Fruit fly (Drosophila melanogaster) S2 (cell line): ENCODE results near the gene ct.

ENCODE experiments used
- CG8478 ChIP-seq: fragments of >200 bp; optimal IDR thresholded peaks from 2 replicates; lab custom pipeline; 2018
- CTCF ChIP-seq, 2 experiments: fragments of >200 bp; optimal IDR thresholded peaks; 2 replicates each; lab custom pipeline; 2018

The ct gene

dm6 chrX:7666613-7667202 is 58.5 kb downstream of the ct start:
- TF ChIP-seq CTCF (optimal IDR thresholded peaks at IDR 0.05; lab: Kevin White, UChicago): no peak
- no peak for TF ChIP-seq CG8478 (lab: Kevin White, UChicago)

DNA sequence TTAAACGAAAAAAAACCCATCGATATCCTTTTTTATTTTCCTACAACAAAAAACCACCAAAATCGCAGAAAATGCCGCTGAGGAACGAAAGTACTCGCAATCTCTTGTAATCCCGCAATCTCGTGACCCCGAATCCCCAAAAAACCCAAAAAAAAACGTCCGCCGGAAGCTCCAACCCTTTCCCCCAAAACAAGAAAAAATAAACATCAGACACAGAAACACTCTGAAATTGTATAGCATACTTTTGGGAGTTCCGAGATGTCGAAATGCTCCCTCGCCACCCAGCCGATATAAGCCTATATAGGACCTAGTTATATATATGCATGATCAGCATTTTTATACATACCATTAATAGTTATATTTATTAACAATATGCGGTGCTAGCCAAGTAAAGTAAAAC is 68.6 kb downstream of the ct start:
- TF ChIP-seq CTCF (optimal IDR thresholded peaks at IDR 0.05; lab: Kevin White, UChicago): peak in 1 of 2 experiments; percentile 15
- no peak for TF ChIP-seq CG8478 (lab: Kevin White, UChicago)

dm6 chrX:7678824-7679223 is 70.6 kb downstream of the ct start:
- no peak for TF ChIP-seq CG8478 (lab: Kevin White, UChicago)
- peak; percentile 88 to 92 for TF ChIP-seq CTCF (optimal IDR thresholded peaks at IDR 0.05; lab: Kevin White, UChicago)

DNA sequence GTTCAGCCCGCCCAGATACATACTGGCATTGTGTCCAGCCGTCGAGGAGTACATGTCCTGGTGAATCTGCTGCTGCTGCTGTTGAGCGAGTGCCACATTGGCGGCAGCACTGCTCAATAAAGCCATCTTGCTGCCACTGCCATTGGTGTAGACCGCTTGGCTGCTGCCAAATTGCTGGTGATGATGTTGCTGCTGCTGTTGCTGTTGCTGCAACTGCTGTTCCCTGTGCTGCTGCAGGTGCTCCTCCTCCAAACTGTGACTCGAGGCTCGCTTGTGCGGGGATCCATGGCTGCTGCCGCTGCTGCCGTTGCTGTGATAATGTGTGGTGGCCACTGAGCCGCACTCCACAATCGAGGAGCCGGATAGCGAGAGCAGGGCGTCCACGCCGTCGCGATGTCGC is 77.8 kb downstream of the ct start:
- TF ChIP-seq CG8478 (lab: Kevin White, UChicago) (no peak), CTCF (optimal IDR thresholded peaks at IDR 0.05; lab: Kevin White, UChicago) (no peak)

DNA sequence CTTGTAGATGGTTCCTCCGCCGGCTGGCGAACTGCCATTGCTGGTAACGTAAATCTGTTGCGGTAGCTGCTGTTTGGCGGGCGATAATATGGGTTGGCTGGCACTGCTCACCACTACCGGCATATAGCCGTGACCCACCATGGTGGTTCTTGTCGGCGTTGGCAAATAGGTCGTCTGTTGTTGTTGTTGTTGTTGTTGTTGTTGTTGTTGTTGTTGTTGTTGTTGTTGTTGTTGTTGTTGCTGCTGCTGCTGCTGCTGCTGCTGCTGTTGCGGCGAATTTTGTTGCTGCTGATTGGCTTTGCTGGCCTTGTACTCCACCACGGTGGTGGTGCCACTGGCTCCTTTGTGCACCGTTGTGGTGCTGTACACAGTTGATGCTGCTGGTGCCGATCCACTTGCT is 80.6 kb downstream of the ct start:
- no peak for TF ChIP-seq CTCF (optimal IDR thresholded peaks at IDR 0.05; lab: Kevin White, UChicago)
- no peak for TF ChIP-seq CG8478 (lab: Kevin White, UChicago)

DNA sequence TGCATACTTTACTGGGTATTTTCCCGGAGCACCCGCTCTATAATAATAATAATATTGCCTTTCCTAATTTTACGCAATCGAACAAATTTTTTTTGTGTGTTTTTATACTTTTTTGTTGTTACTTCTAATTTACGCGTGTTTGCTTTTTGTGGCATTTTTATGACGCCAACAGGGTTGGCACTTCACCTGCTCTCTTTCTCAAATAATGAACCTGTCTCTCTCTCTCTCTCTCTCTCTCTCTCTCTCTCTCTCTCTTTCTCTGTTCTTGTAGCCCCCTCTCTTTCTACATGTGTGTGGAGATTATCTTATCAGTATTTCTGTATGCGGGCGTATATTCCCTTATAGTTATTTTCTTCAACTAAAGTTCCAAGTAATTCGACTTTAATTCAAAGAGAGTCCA is 82.5 kb downstream of the ct start:
- no peak for TF ChIP-seq CTCF (optimal IDR thresholded peaks at IDR 0.05; lab: Kevin White, UChicago)
- TF ChIP-seq CG8478 (lab: Kevin White, UChicago): no peak

DNA sequence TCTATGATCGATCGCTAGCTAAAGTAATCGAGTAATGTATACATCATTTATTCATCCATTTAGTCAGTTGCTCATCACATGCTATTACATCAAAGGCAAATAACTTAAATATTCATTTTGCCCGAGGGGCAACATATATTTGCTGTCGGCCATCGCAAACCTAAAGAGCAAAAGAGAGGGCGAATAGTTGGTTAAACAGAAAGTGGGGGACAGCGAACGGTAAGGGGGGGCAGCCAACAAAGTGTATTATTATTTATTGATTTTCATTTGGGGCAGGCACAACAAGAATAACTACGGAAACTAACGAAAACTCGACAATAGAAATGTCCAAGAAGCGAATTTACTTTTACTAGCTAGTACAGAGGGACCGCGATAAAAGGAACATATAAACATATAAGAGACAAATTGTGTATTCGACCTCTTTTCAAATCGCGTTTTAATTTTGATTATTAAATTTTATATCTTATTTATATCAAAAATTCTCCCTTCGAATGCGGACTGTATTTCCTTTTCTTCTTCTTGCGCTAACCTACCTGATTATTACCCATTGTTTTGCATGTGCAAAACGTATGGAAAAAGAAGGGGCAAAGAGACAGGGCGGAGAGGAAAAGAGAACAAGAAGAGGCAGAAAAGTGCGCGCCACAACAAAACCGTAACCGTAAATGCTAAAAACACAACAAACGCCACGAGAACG is 83.1 kb downstream of the ct start:
- TF ChIP-seq CG8478 (lab: Kevin White, UChicago) (no peak), CTCF (optimal IDR thresholded peaks at IDR 0.05; lab: Kevin White, UChicago) (no peak)

dm6 chrX:7691947-7692739 is 83.9 kb downstream of the ct start:
- TF ChIP-seq CTCF (optimal IDR thresholded peaks at IDR 0.05; lab: Kevin White, UChicago): no peak
- no peak for TF ChIP-seq CG8478 (lab: Kevin White, UChicago)

DNA sequence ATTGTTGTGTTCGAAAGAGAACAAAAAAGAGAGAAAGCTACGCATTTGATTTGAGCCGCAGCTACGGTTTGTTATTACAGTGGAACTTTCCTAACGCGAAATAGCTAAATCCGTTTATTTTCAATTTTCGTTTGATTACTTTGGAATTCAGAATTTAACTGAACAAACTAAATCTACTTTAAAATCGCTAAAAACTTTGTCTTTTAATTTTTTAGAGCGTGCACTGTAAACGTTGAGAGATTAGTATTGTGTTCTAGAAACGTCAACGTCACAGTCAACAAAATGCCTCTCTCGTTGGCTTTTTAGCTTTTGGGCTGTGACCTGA is 84.5 kb downstream of the ct start:
- TF ChIP-seq CTCF (optimal IDR thresholded peaks at IDR 0.05; lab: Kevin White, UChicago) (no peak), CG8478 (lab: Kevin White, UChicago) (no peak)

- TF ChIP-seq CTCF (optimal IDR thresholded peaks at IDR 0.05; lab: Kevin White, UChicago): no peak
- TF ChIP-seq CG8478 (lab: Kevin White, UChicago): no peak
These were observed 85.2 kb downstream of the ct start for dm6 chrX:7693423-7693822.

DNA sequence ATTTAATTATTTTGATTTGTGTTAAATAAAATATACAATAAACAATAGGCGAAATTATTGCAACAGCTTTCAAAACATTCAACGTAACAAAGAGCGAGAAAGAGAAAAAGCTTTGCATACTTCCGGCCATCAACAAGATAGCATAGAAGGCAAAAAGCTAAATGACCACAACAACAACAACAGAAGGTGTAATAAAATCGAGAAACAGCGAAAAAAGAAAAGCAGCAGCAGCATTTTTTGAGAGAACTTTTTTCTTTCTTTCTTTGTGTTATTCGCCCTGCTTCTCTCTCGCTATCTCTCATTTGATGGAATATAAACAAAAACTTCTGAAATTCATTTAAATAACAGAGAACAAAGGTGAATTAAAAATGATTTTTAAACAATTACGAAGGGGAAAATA is 86.0 kb downstream of the ct start:
- no peak for TF ChIP-seq CTCF (optimal IDR thresholded peaks at IDR 0.05; lab: Kevin White, UChicago)
- no peak for TF ChIP-seq CG8478 (lab: Kevin White, UChicago)

- TF ChIP-seq CG8478 (lab: Kevin White, UChicago) (no peak), CTCF (optimal IDR thresholded peaks at IDR 0.05; lab: Kevin White, UChicago) (no peak)
These were observed 86.6 kb downstream of the ct start for dm6 chrX:7694868-7695267.

dm6 chrX:7695391-7696053 is 87.3 kb downstream of the ct start:
- no peak for TF ChIP-seq CTCF (optimal IDR thresholded peaks at IDR 0.05; lab: Kevin White, UChicago)
- no peak for TF ChIP-seq CG8478 (lab: Kevin White, UChicago)

DNA sequence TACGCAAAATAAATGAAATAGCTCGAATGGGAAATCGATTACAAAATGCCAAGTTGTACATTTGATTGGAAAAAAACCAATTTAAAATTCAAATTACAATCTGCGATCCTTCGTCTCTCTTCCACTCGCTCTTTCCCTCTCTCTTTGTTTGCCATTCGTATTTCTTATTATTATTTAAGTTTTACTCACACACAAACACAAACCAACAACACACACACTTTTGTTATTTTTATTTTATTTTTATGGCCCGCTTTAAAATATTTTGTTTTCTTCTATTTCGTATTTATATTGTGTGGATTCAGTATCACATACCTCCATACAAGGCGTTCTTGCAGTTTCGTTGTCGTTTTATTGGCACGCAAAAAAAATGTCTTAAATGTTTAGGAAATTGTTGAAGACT is 87.9 kb downstream of the ct start:
- TF ChIP-seq CG8478 (lab: Kevin White, UChicago) (no peak), CTCF (optimal IDR thresholded peaks at IDR 0.05; lab: Kevin White, UChicago) (no peak)
